Worm (Caenorhabditis elegans) whole organism, late embryonic: ENCODE results near the gene rog-1.
A peak's percentile ranks its signal among the peaks of the same experiment; 100 is the strongest.

Experiments
- C08G9.2 ChIP-seq: sonication (generic microtip); optimal IDR thresholded peaks from 2 replicates; lab custom pipeline; 2016; ENCODE audit warnings: mild to moderate bottlenecking, missing genetic modification characterization, moderate library complexity, missing compliant biosample characterization
- T23F11.4 ChIP-seq: fragments of 200-800 bp; sonication (Bioruptor generic); optimal IDR thresholded peaks from 2 replicates; lab custom pipeline; 2018; ENCODE audit warnings: mild to moderate bottlenecking, missing genetic modification characterization, missing compliant biosample characterization
- Y22D7AL.16 ChIP-seq: sonication (generic microtip); optimal IDR thresholded peaks from 2 replicates; lab custom pipeline; 2016; ENCODE audit warnings: missing genetic modification characterization, missing compliant biosample characterization
- ahr-1 ChIP-seq: sonication (generic microtip); optimal IDR thresholded peaks from 2 replicates; lab custom pipeline; 2016; ENCODE audit warnings: missing genetic modification characterization, missing compliant biosample characterization
- ama-1 ChIP-seq: fragments of 150-350 bp; optimal IDR thresholded peaks from 2 replicates; lab custom pipeline; 2014
- ceh-14 ChIP-seq: sonication (generic microtip); optimal IDR thresholded peaks from 2 replicates; lab custom pipeline; 2016; ENCODE audit warnings: missing genotype, missing genetic modification characterization, missing compliant biosample characterization
- ceh-24 ChIP-seq: sonication (generic microtip); optimal IDR thresholded peaks from 2 replicates; lab custom pipeline; 2016; ENCODE audit warnings: mild to moderate bottlenecking, missing genetic modification characterization, missing compliant biosample characterization
- ceh-30 ChIP-seq: fragments of 150-350 bp; optimal IDR thresholded peaks from 2 replicates; lab custom pipeline; 2014; ENCODE audit warnings: missing biosample characterization, missing genetic modification characterization
- ceh-31 ChIP-seq: sonication (generic microtip); optimal IDR thresholded peaks from 2 replicates; lab custom pipeline; 2016; ENCODE audit warnings: missing genetic modification characterization, missing compliant biosample characterization
- ceh-34 ChIP-seq: sonication (generic microtip); optimal IDR thresholded peaks from 2 replicates; lab custom pipeline; 2016; ENCODE audit warnings: mild to moderate bottlenecking, missing genetic modification characterization, missing compliant biosample characterization
- ceh-45 ChIP-seq: fragments of 200-800 bp; sonication (Bioruptor generic); IDR thresholded peaks from 2 replicates; pipeline ENCODE4 v1.3.6; 2022; ENCODE audit warnings: missing genetic modification reagents, missing genetic modification characterization, missing compliant biosample characterization
- ceh-48 ChIP-seq: sonication (generic microtip); optimal IDR thresholded peaks from 2 replicates; lab custom pipeline; 2016; ENCODE audit warnings: missing genetic modification characterization, inconsistent platforms, missing compliant biosample characterization
- che-1 ChIP-seq: sonication (generic microtip); optimal IDR thresholded peaks from 2 replicates; lab custom pipeline; 2016; ENCODE audit warnings: mild to moderate bottlenecking, missing genetic modification characterization, missing compliant biosample characterization
- dmd-4 ChIP-seq: sonication (generic microtip); optimal IDR thresholded peaks from 2 replicates; lab custom pipeline; 2016; ENCODE audit warnings: borderline replicate concordance, missing genetic modification characterization, missing compliant biosample characterization
- elt-2 ChIP-seq: sonication (generic microtip); optimal IDR thresholded peaks from 2 replicates; lab custom pipeline; 2016; ENCODE audit warnings: missing genetic modification reagents, missing genetic modification characterization, missing compliant biosample characterization
- fax-1 ChIP-seq: sonication (generic microtip); optimal IDR thresholded peaks from 2 replicates; lab custom pipeline; 2016; ENCODE audit warnings: missing genotype, missing genetic modification characterization, missing compliant biosample characterization
- fkh-10 ChIP-seq: fragments of 150-350 bp; optimal IDR thresholded peaks from 2 replicates; lab custom pipeline; 2014; ENCODE audit warnings: missing biosample characterization, missing genetic modification reagents, missing genetic modification characterization
- gmeb-2 ChIP-seq: sonication (generic microtip); optimal IDR thresholded peaks from 2 replicates; lab custom pipeline; 2016; ENCODE audit warnings: missing genetic modification characterization, inconsistent platforms, missing compliant biosample characterization
- mec-3 ChIP-seq: sonication (generic microtip); optimal IDR thresholded peaks from 2 replicates; lab custom pipeline; 2016; ENCODE audit warnings: borderline replicate concordance, missing genetic modification characterization, missing compliant biosample characterization
- nfya-1 ChIP-seq: sonication (generic microtip); optimal IDR thresholded peaks from 2 replicates; lab custom pipeline; 2017; ENCODE audit warnings: missing genetic modification characterization, mild to moderate bottlenecking, missing compliant biosample characterization, antibody characterized with exemption, moderate library complexity
- pax-1 ChIP-seq: fragments of 150-350 bp; optimal IDR thresholded peaks from 2 replicates; lab custom pipeline; 2014; ENCODE audit warnings: missing biosample characterization, missing genetic modification characterization
- pros-1 ChIP-seq: fragments of 150-350 bp; optimal IDR thresholded peaks from 2 replicates; lab custom pipeline; 2014; ENCODE audit warnings: missing biosample characterization, missing genetic modification reagents, missing genetic modification characterization
- rnt-1 ChIP-seq: sonication (generic microtip); optimal IDR thresholded peaks from 2 replicates; lab custom pipeline; 2016; ENCODE audit warnings: missing genetic modification characterization, missing compliant biosample characterization
- tbx-2 ChIP-seq: sonication (generic microtip); optimal IDR thresholded peaks from 2 replicates; lab custom pipeline; 2016; ENCODE audit warnings: missing genetic modification characterization, missing compliant biosample characterization
- tbx-7 ChIP-seq: sonication (generic microtip); optimal IDR thresholded peaks from 2 replicates; lab custom pipeline; 2016; ENCODE audit warnings: missing genotype, missing genetic modification characterization, missing compliant biosample characterization
- ttx-3 ChIP-seq: sonication (generic microtip); optimal IDR thresholded peaks from 2 replicates; lab custom pipeline; 2016; ENCODE audit warnings: missing genetic modification reagents, missing genetic modification characterization, missing compliant biosample characterization
- unc-42 ChIP-seq: sonication (generic microtip); optimal IDR thresholded peaks from 2 replicates; lab custom pipeline; 2016; ENCODE audit warnings: missing genotype, missing genetic modification characterization, missing compliant biosample characterization
- unc-55 ChIP-seq: sonication (generic microtip); optimal IDR thresholded peaks from 2 replicates; lab custom pipeline; 2017; ENCODE audit warnings: missing biosample characterization, missing genetic modification reagents, missing genetic modification characterization
- unc-86 ChIP-seq: sonication (generic microtip); optimal IDR thresholded peaks from 2 replicates; lab custom pipeline; 2016; ENCODE audit warnings: missing genetic modification characterization, missing compliant biosample characterization
- zip-5 ChIP-seq: sonication (generic microtip); optimal IDR thresholded peaks from 2 replicates; lab custom pipeline; 2016; ENCODE audit warnings: missing genetic modification characterization, missing compliant biosample characterization

rog-1 gene

ce11 chrII:1326689-1327088 is 48.1 kb downstream of the rog-1 start, which contains the start of gene jip-1:
jip-1 (plus strand) TSS chrII:1326989.
- TF ChIP-seq ceh-34 (tag; lab: Kevin White, UChicago) (no peak), ceh-45 (GFP tag; lab: Robert Waterston, UW) (no peak), T23F11.4 (GFP tag; lab: Kevin White, UChicago) (no peak), pros-1 (tag; lab: Kevin White, UChicago) (no peak), ama-1 (lab: Kevin White, UChicago) (no peak), tbx-2 (tag; lab: Kevin White, UChicago) (no peak), ahr-1 (tag; lab: Kevin White, UChicago) (no peak), ceh-48 (tag; lab: Kevin White, UChicago) (no peak), che-1 (tag; lab: Kevin White, UChicago) (no peak), zip-5 (tag; lab: Kevin White, UChicago) (no peak)

ce11 chrII:1325604-1326003 is 49.2 kb downstream of the rog-1 start:
- no peak for TF ChIP-seq tbx-7
- TF ChIP-seq ceh-24 = no peak
- TF ChIP-seq, all 69 proteins: peak for 0

ce11 chrII:1324017-1324416 is 50.8 kb downstream of the rog-1 start:
- TF ChIP-seq gmeb-2 (no peak), unc-42 (tag; lab: Kevin White, UChicago) (peak; percentile 72)
- TF ChIP-seq, all 69 proteins: peak for 1

- TF ChIP-seq Y22D7AL.16 (tag; lab: Kevin White, UChicago) (no peak), unc-42 (tag; lab: Kevin White, UChicago) (peak; percentile 89), tbx-2 (tag; lab: Kevin White, UChicago) (peak; percentile 17), ceh-48 (tag; lab: Kevin White, UChicago) (peak; percentile 70), nfya-1 (peak; percentile 7), ceh-31 (tag; lab: Kevin White, UChicago) (peak; percentile 50), unc-86 (peak; percentile 15), unc-55 (GFP tag; lab: Kevin White, UChicago) (no peak), che-1 (tag; lab: Kevin White, UChicago) (peak; percentile 20), ceh-14 (tag; lab: Kevin White, UChicago) (peak; percentile 99)
Observed at ce11 chrII:1323190-1323651, 51.6 kb downstream of the rog-1 start.

- TF ChIP-seq mec-3 (tag; lab: Kevin White, UChicago) = no peak
- TF ChIP-seq dmd-4 (tag; lab: Kevin White, UChicago) = no peak
- TF ChIP-seq C08G9.2 (tag; lab: Kevin White, UChicago) = no peak
- TF ChIP-seq ahr-1 (tag; lab: Kevin White, UChicago) = no peak
- TF ChIP-seq fkh-10 = no peak
- no peak for TF ChIP-seq pax-1 (tag; lab: Kevin White, UChicago)
- TF ChIP-seq ceh-30 (tag; lab: Kevin White, UChicago) = no peak
- TF ChIP-seq ceh-34 (tag; lab: Kevin White, UChicago) = no peak
- no peak for TF ChIP-seq ttx-3 (tag; lab: Kevin White, UChicago)
- TF ChIP-seq fax-1 = no peak
- TF ChIP-seq, all 69 proteins: peak for 0
Observed at ce11 chrII:1322283-1323173, 52.3 kb downstream of the rog-1 start.

- TF ChIP-seq rnt-1 = no peak
- no peak for TF ChIP-seq pros-1 (tag; lab: Kevin White, UChicago)
- peak; percentile 29 for TF ChIP-seq elt-2 (tag; lab: Kevin White, UChicago)
- TF ChIP-seq ceh-48 (tag; lab: Kevin White, UChicago) = peak; percentile 0
Observed at ce11 chrII:1320987-1321807, 53.6 kb downstream of the rog-1 start, which contains the start of gene vig-1. vig-1 (plus strand) TSS chrII:1321037.
